Fruit fly (Drosophila melanogaster) whole organism, embryonic: Measurements from ENCODE around the gene JIL-1.

Experiments used
- CG11085 ChIP-seq: fragments of 200-800 bp; sonication (Bioruptor generic); IDR thresholded peaks from 2 replicates; pipeline ENCODE4 v1.3.6; 2022; ENCODE audit warnings: missing biosample characterization, missing genetic modification characterization
- CG11504 ChIP-seq: fragments of 200-800 bp; sonication (Bioruptor generic); optimal IDR thresholded peaks from 3 replicates; lab custom pipeline; 2019; ENCODE audit warnings: missing biosample characterization, mild to moderate bottlenecking, missing genetic modification characterization, moderate library complexity
- CG17186 ChIP-seq: fragments of 200-800 bp; sonication (Bioruptor generic); optimal IDR thresholded peaks from 3 replicates; lab custom pipeline; 2017; ENCODE audit warnings: missing biosample characterization, missing genetic modification reagents, missing genetic modification characterization
- CG2116 ChIP-seq: fragments of 200-800 bp; sonication (Bioruptor generic); optimal IDR thresholded peaks from 3 replicates; lab custom pipeline; 2018; ENCODE audit warnings: missing biosample characterization, mild to moderate bottlenecking, missing genetic modification characterization
- CG2712 ChIP-seq: fragments of 200-800 bp; optimal IDR thresholded peaks from 3 replicates; lab custom pipeline; 2019; ENCODE audit warnings: missing biosample characterization, mild to moderate bottlenecking, missing genetic modification characterization, moderate library complexity
- CG30020 ChIP-seq: fragments of 200-800 bp; optimal IDR thresholded peaks from 2 replicates; lab custom pipeline; 2019; ENCODE audit warnings: missing biosample characterization, mild to moderate bottlenecking, missing genetic modification characterization, moderate library complexity
- CG31441 ChIP-seq: fragments of 200-800 bp; sonication (Bioruptor generic); IDR thresholded peaks from 2 replicates; pipeline ENCODE4 v1.3.6; 2022; ENCODE audit warnings: missing biosample characterization, missing genetic modification characterization
- CG3281 ChIP-seq: fragments of 200-800 bp; sonication (Bioruptor generic); optimal IDR thresholded peaks from 3 replicates; lab custom pipeline; 2017; ENCODE audit warnings: missing biosample characterization, mild to moderate bottlenecking, missing genetic modification characterization
- CG3847 ChIP-seq: fragments of 200-800 bp; sonication (Bioruptor generic); IDR thresholded peaks from 2 replicates; pipeline ENCODE4 v1.3.6; 2022; ENCODE audit warnings: missing biosample characterization, missing genetic modification characterization
- CG4282 ChIP-seq: fragments of 200-800 bp; sonication (Bioruptor generic); optimal IDR thresholded peaks from 2 replicates; lab custom pipeline; 2016; ENCODE audit warnings: missing biosample characterization, missing genetic modification characterization
- CG8290 ChIP-seq, 3 experiments: fragments of 200-800 bp; sonication (Bioruptor generic); optimal IDR thresholded peaks; 2 replicates each; lab custom pipeline; 2016 to 2019; ENCODE audit warnings: missing biosample characterization in 3 of 3, missing genetic modification characterization in 3 of 3, mild to moderate bottlenecking in 2 of 3, moderate library complexity in 1 of 3
- CG8765 ChIP-seq: fragments of 200-800 bp; sonication (Bioruptor generic); IDR thresholded peaks from 2 replicates; pipeline ENCODE4 v1.3.6; 2022; ENCODE audit warnings: missing biosample characterization, missing genetic modification characterization
- CG9609 ChIP-seq: fragments of 200-800 bp; sonication (Bioruptor generic); optimal IDR thresholded peaks from 3 replicates; lab custom pipeline; 2016; ENCODE audit warnings: missing biosample characterization, missing genetic modification characterization
- CG9817 ChIP-seq: fragments of 200-800 bp; sonication (Bioruptor generic); optimal IDR thresholded peaks from 2 replicates; lab custom pipeline; 2018; ENCODE audit warnings: missing biosample characterization, mild to moderate bottlenecking, missing genetic modification characterization, moderate library complexity
- CHES-1-like ChIP-seq: fragments of 200-800 bp; sonication (Bioruptor generic); optimal IDR thresholded peaks from 2 replicates; lab custom pipeline; 2016; ENCODE audit warnings: missing biosample characterization, missing genetic modification characterization
- Dref ChIP-seq: fragments of 200-800 bp; sonication (Bioruptor generic); IDR thresholded peaks from 2 replicates; pipeline ENCODE4 v1.3.6; 2022; ENCODE audit warnings: missing biosample characterization, missing genetic modification characterization
- E2f2 ChIP-seq: fragments of 200-800 bp; sonication (Bioruptor generic); IDR thresholded peaks from 2 replicates; pipeline ENCODE4 v1.3.6; 2022; ENCODE audit warnings: missing biosample characterization, missing genetic modification characterization
- Eip74EF ChIP-seq, 2 experiments: fragments of 200-800 bp in 1 of 2; fragments of >200 bp in 1 of 2; sonication (Bioruptor generic) in 1 of 2; optimal IDR thresholded peaks; 2 replicates each; lab custom pipeline; 2017 to 2019; ENCODE audit warnings: missing biosample characterization in 2 of 2, missing genetic modification characterization in 2 of 2, mild to moderate bottlenecking in 1 of 2, moderate library complexity in 1 of 2
- H15 ChIP-seq: fragments of 200-800 bp; sonication (Bioruptor generic); IDR thresholded peaks from 3 replicates; pipeline ENCODE4 v1.3.6; 2022; ENCODE audit warnings: missing biosample characterization, missing genetic modification characterization
- Hr3 ChIP-seq: fragments of 200-800 bp; sonication (Bioruptor generic); optimal IDR thresholded peaks from 3 replicates; lab custom pipeline; 2016; ENCODE audit warnings: missing biosample characterization, missing genetic modification characterization
- Lim3 ChIP-seq: fragments of 200-800 bp; sonication (Bioruptor generic); IDR thresholded peaks from 2 replicates; pipeline ENCODE4 v1.3.6; 2022; ENCODE audit warnings: missing biosample characterization, missing genetic modification characterization
- MBD-R2 ChIP-seq: fragments of 200-800 bp; sonication (Bioruptor generic); IDR thresholded peaks from 2 replicates; pipeline ENCODE4 v1.3.6; 2022; ENCODE audit warnings: missing biosample characterization, missing genetic modification characterization
- MESR4 ChIP-seq: fragments of 200-800 bp; sonication (Bioruptor generic); optimal IDR thresholded peaks from 2 replicates; lab custom pipeline; 2018; ENCODE audit warnings: missing biosample characterization, mild to moderate bottlenecking, missing genetic modification characterization, moderate library complexity
- Max ChIP-seq: fragments of 200-800 bp; sonication (Bioruptor generic); optimal IDR thresholded peaks from 2 replicates; lab custom pipeline; 2016; ENCODE audit warnings: missing biosample characterization, mild to moderate bottlenecking, missing genetic modification characterization
- Med ChIP-seq: fragments of 200-800 bp; sonication (Bioruptor generic); peaks from one replicate; lab custom pipeline; 2016; ENCODE audit warnings: missing biosample characterization, missing genetic modification characterization, mild to moderate bottlenecking, inconsistent platforms, moderate library complexity
- Myb ChIP-seq: fragments of 200-800 bp; sonication (Bioruptor generic); optimal IDR thresholded peaks from 2 replicates; lab custom pipeline; 2016; ENCODE audit warnings: missing biosample characterization, missing genetic modification characterization
- Pdp1 ChIP-seq, 2 experiments: fragments of 200-800 bp; sonication (Bioruptor generic); optimal IDR thresholded peaks; 3 replicates each; lab custom pipeline; 2016; ENCODE audit warnings: missing biosample characterization in 2 of 2, missing genetic modification characterization in 2 of 2, mild to moderate bottlenecking in 1 of 2, moderate library complexity in 1 of 2
- Scr ChIP-seq: fragments of 200-800 bp; sonication (Bioruptor generic); IDR thresholded peaks from 2 replicates; pipeline ENCODE4 v1.3.6; 2022; ENCODE audit warnings: missing biosample characterization, missing genetic modification characterization; ENCODE audit not compliant: partially characterized antibody
- amos ChIP-seq: fragments of 200-800 bp; sonication (Bioruptor generic); IDR thresholded peaks from 2 replicates; pipeline ENCODE4 v1.3.6; 2022; ENCODE audit warnings: missing biosample characterization, missing genetic modification characterization; ENCODE audit not compliant: partially characterized antibody
- bbx ChIP-seq: fragments of 200-800 bp; sonication (Bioruptor generic); IDR thresholded peaks from 2 replicates; pipeline ENCODE4 v1.3.6; 2022; ENCODE audit warnings: missing biosample characterization, missing genetic modification characterization; ENCODE audit not compliant: partially characterized antibody
- ci ChIP-seq: fragments of 200-800 bp; sonication (Bioruptor generic); IDR thresholded peaks from 3 replicates; pipeline ENCODE4 v1.3.6; 2022; ENCODE audit warnings: missing biosample characterization, missing genetic modification characterization
- gro ChIP-seq: fragments of 200-800 bp; sonication (Bioruptor generic); optimal IDR thresholded peaks from 2 replicates; lab custom pipeline; 2016; ENCODE audit warnings: missing biosample characterization, missing genetic modification characterization
- gsb-n ChIP-seq: fragments of 200-800 bp; sonication (Bioruptor generic); optimal IDR thresholded peaks from 3 replicates; lab custom pipeline; 2018; ENCODE audit warnings: missing biosample characterization, mild to moderate bottlenecking, missing genetic modification characterization
- hb ChIP-seq: fragments of 200-800 bp; sonication (Bioruptor generic); IDR thresholded peaks from 3 replicates; pipeline ENCODE4 v1.3.6; 2022; ENCODE audit warnings: missing biosample characterization, missing genetic modification characterization; ENCODE audit not compliant: partially characterized antibody
- jigr1 ChIP-seq: fragments of 200-800 bp; sonication (Bioruptor generic); IDR thresholded peaks from 3 replicates; pipeline ENCODE4 v1.3.6; 2022; ENCODE audit warnings: missing biosample characterization, missing genetic modification characterization
- knrl ChIP-seq: fragments of 200-800 bp; sonication (Bioruptor generic); IDR thresholded peaks from 3 replicates; pipeline ENCODE4 v1.3.6; 2022; ENCODE audit warnings: missing biosample characterization, missing genetic modification characterization; ENCODE audit not compliant: partially characterized antibody
- lmd ChIP-seq: fragments of 200-800 bp; sonication (Bioruptor generic); IDR thresholded peaks from 2 replicates; pipeline ENCODE4 v1.3.6; 2022; ENCODE audit warnings: missing biosample characterization, missing genetic modification characterization
- mam ChIP-seq: fragments of 200-800 bp; sonication (Bioruptor generic); optimal IDR thresholded peaks from 3 replicates; lab custom pipeline; 2016; ENCODE audit warnings: missing biosample characterization, missing genetic modification characterization
- nom ChIP-seq: fragments of 200-800 bp; sonication (Bioruptor generic); optimal IDR thresholded peaks from 2 replicates; lab custom pipeline; 2017; ENCODE audit warnings: missing biosample characterization, missing genetic modification characterization, mild to moderate bottlenecking, moderate library complexity, missing genetic modification reagents
- pum ChIP-seq: fragments of 200-800 bp; sonication (Bioruptor generic); optimal IDR thresholded peaks from 2 replicates; lab custom pipeline; 2016; ENCODE audit warnings: missing biosample characterization, missing genetic modification characterization
- ranshi ChIP-seq: fragments of 200-800 bp; sonication (Bioruptor generic); IDR thresholded peaks from 2 replicates; pipeline ENCODE4 v1.3.6; 2022; ENCODE audit warnings: missing biosample characterization, missing genetic modification characterization
- rib ChIP-seq: fragments of 200-800 bp; sonication (Bioruptor generic); IDR thresholded peaks from 2 replicates; pipeline ENCODE4 v1.3.6; 2022; ENCODE audit warnings: missing biosample characterization, missing genetic modification characterization
- row ChIP-seq: fragments of 200-800 bp; sonication (Bioruptor generic); IDR thresholded peaks from 3 replicates; pipeline ENCODE4 v1.3.6; 2022; ENCODE audit warnings: missing biosample characterization, missing genetic modification characterization
- sens-2 ChIP-seq: fragments of 200-800 bp; sonication (Bioruptor generic); IDR thresholded peaks from 2 replicates; pipeline ENCODE4 v1.3.6; 2022; ENCODE audit warnings: missing biosample characterization, missing genetic modification characterization
- shn ChIP-seq: fragments of 200-800 bp; sonication (Bioruptor generic); optimal IDR thresholded peaks from 3 replicates; lab custom pipeline; 2016; ENCODE audit warnings: missing biosample characterization, missing genetic modification characterization
- ssp ChIP-seq: fragments of 200-800 bp; sonication (Bioruptor generic); IDR thresholded peaks from 2 replicates; pipeline ENCODE4 v1.3.6; 2022; ENCODE audit warnings: missing biosample characterization, missing genetic modification characterization
- trem ChIP-seq: fragments of 200-800 bp; optimal IDR thresholded peaks from 3 replicates; lab custom pipeline; 2019; ENCODE audit warnings: missing biosample characterization, mild to moderate bottlenecking, missing genetic modification characterization, moderate library complexity
- unc-4 ChIP-seq: fragments of 200-800 bp; sonication (Bioruptor generic); IDR thresholded peaks from 2 replicates; pipeline ENCODE4 v1.3.6; 2022; ENCODE audit warnings: missing biosample characterization, missing genetic modification characterization; ENCODE audit not compliant: partially characterized antibody
- vvl ChIP-seq: fragments of 200-800 bp; sonication (Bioruptor generic); IDR thresholded peaks from 2 replicates; pipeline ENCODE4 v1.3.6; 2022; ENCODE audit warnings: missing biosample characterization, missing genetic modification characterization

JIL-1 gene

DNA sequence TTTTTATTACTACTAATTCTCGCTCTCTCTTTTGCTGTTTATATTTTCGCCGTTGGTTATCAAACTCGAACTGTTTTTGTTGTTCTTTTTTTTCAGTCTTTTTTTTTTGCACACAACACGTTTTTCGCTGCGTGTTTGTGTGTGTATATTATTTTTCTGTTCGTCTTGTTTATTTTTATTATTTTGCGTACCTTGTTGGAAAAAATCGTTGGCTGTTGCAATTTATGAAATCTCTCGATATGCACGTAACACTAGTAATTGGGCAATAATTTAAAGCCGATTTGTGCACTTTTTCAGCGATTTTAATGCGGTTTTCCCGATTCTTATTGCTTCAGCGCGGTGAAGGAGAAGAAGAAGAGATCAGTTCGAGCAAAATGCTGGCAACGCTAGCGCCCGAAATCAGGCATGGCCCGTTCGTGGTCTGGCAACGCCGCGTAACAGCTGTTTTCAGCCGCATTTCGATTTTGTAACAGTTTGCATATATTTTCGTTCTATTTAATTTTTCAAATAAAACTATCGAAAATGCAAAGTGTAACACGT is 27.5 kb upstream of the JIL-1 start, which contains the start of the genes FoxK and mRpL2:
FoxK (minus strand) TSS at position 365 of the 540 bp plus-strand sequence.
mRpL2 (plus strand) TSS at position 429 of the 540 bp plus-strand sequence.
- TF ChIP-seq CG2116 (GFP tag; lab: Kevin White, UChicago) (peak; percentile 35), Max (GFP tag; lab: Kevin White, UChicago) (peak; percentile 82), CG11504 (tag; lab: Kevin White, UChicago) (peak; percentile 2), bbx (GFP tag; lab: Robert Waterston, UW) (peak; percentile 56), CG3281 (GFP tag; lab: Kevin White, UChicago) (peak; percentile 5), ssp (GFP tag; lab: Robert Waterston, UW) (no peak), hb (GFP tag; lab: Robert Waterston, UW) (no peak), CG31441 (GFP tag; lab: Robert Waterston, UW) (no peak), CG2712 (peak; percentile 34), CG17186 (GFP tag; lab: Kevin White, UChicago) (peak; percentile 53), CG9817 (tag; lab: Kevin White, UChicago) (no peak), nom (GFP tag; lab: Kevin White, UChicago) (peak; percentile 97), unc-4 (GFP tag; lab: Robert Waterston, UW) (0 out of 2 replicates have a peak, but pooled peaks have one; percentile 38), CG11085 (GFP tag; lab: Robert Waterston, UW) (no peak), knrl (0 out of 3 replicates have a peak, but pooled peaks have one; percentile 27), lmd (GFP tag; lab: Robert Waterston, UW) (no peak), Myb (GFP tag; lab: Kevin White, UChicago) (peak; percentile 78), Scr (GFP tag; lab: Robert Waterston, UW) (peak; percentile 35; the same call in 1 of the 2 replicates), rib (GFP tag; lab: Robert Waterston, UW) (0 out of 2 replicates have a peak, but pooled peaks have one; percentile 10), MESR4 (GFP tag; lab: Kevin White, UChicago) (peak; percentile 71), Lim3 (GFP tag; lab: Robert Waterston, UW) (no peak), pum (GFP tag; lab: Kevin White, UChicago) (no peak), CG3847 (GFP tag; lab: Robert Waterston, UW) (peak; percentile 63; the same call in 1 of the 2 replicates), CG8765 (GFP tag; lab: Robert Waterston, UW) (no peak), jigr1 (GFP tag; lab: Robert Waterston, UW) (no peak), H15 (GFP tag; lab: Robert Waterston, UW) (0 out of 3 replicates have a peak, but pooled peaks have one; percentile 34), Hr3 (GFP tag; lab: Kevin White, UChicago) (no peak), amos (GFP tag; lab: Robert Waterston, UW) (peak; percentile 49; the same call in 1 of the 2 replicates), ranshi (GFP tag; lab: Robert Waterston, UW) (no peak), CG8290 (GFP tag; optimal IDR thresholded peaks at IDR 0.05; lab: Kevin White, UChicago) (no peak), CG8290 (tag; optimal IDR thresholded peaks at IDR 0.05; lab: Kevin White, UChicago) (peak in 1 of 2 experiments; percentile 60), CG9609 (GFP tag; lab: Kevin White, UChicago) (no peak), Dref (GFP tag; lab: Robert Waterston, UW) (peak; percentile 44), CG30020 (peak; percentile 29), sens-2 (GFP tag; lab: Robert Waterston, UW) (no peak), gsb-n (no peak), Med (GFP tag; lab: Kevin White, UChicago) (peak; percentile 80), mam (peak; percentile 21), shn (GFP tag; lab: Kevin White, UChicago) (no peak), CG4282 (GFP tag; lab: Kevin White, UChicago) (peak; percentile 39), Pdp1 (GFP tag; optimal IDR thresholded peaks at IDR 0.05; lab: Kevin White, UChicago) (peak in 1 of 2 experiments; percentile 72), MBD-R2 (peak; percentile 89), E2f2 (peak; percentile 58), ci (GFP tag; lab: Robert Waterston, UW) (peak; percentile 52), trem (tag; lab: Kevin White, UChicago) (peak; percentile 63), vvl (GFP tag; lab: Robert Waterston, UW) (peak; percentile 56; the same call in 1 of the 2 replicates), row (peak; percentile 20; the same call in 1 of the 3 replicates), gro (peak; percentile 18), CHES-1-like (GFP tag; lab: Kevin White, UChicago) (peak; percentile 40), Eip74EF (GFP tag; optimal IDR thresholded peaks at IDR 0.05; lab: Kevin White, UChicago) (no peak)
